Worm (Caenorhabditis elegans): Measurements from ENCODE around the gene Y51A2B.4.

Gene Y51A2B.4

ce11 chrV:18359888-18360287 lies 29.1 kb downstream of the Y51A2B.4 start, which contains the start of gene C08E8.5:
Gene C08E8.5 (minus strand): TSS chrV:18359988.
- TF ChIP-seq snpc-1.1 (tag; optimal IDR thresholded peaks at IDR 0.05; ENCODE audit: insufficient read depth): no peak
- TF ChIP-seq hrde-1 (tag; optimal IDR thresholded peaks at IDR 0.05; ENCODE audit: borderline replicate concordance): no peak
- TF ChIP-seq egl-18 (GFP tag; IDR thresholded peaks at IDR 0.05): no peak
- TF ChIP-seq die-1 (tag; optimal IDR thresholded peaks at IDR 0.05): no peak
- no peak for TF ChIP-seq F33H1.4 (GFP tag; IDR thresholded peaks at IDR 0.05)
- TF ChIP-seq Y95B8A.8 (GFP tag; IDR thresholded peaks at IDR 0.05): no peak
- TF ChIP-seq F55B11.4 (tag; optimal IDR thresholded peaks at IDR 0.05; ENCODE audit: borderline replicate concordance, insufficient read depth): no peak
- TF ChIP-seq ztf-18 (tag; optimal IDR thresholded peaks at IDR 0.05): no peak

ce11 chrV:18355742-18356141 lies 33.2 kb downstream of the Y51A2B.4 start, which contains the start of gene C08E8.2:
Gene C08E8.2 (minus strand): TSS chrV:18355842.
- TF ChIP-seq madf-3 (GFP tag; IDR thresholded peaks at IDR 0.05) (no peak), madf-8 (GFP tag; conservative IDR thresholded peaks at IDR 0.05) (no peak), attf-3 (GFP tag; conservative IDR thresholded peaks at IDR 0.05) (no peak), hrde-1 (tag; optimal IDR thresholded peaks at IDR 0.05; ENCODE audit: borderline replicate concordance) (no peak), egl-44 (GFP tag; IDR thresholded peaks at IDR 0.05) (no peak), F55B11.4 (tag; optimal IDR thresholded peaks at IDR 0.05; ENCODE audit: borderline replicate concordance, insufficient read depth) (no peak)

- no peak for TF ChIP-seq egrh-3 (GFP tag; IDR thresholded peaks at IDR 0.05)
- TF ChIP-seq rec-8 (tag; optimal IDR thresholded peaks at IDR 0.05): no peak
- TF ChIP-seq F10E7.11 (tag; optimal IDR thresholded peaks at IDR 0.05): no peak
- TF ChIP-seq nhr-120 (GFP tag; IDR thresholded peaks at IDR 0.05): no peak
Observed at ce11 chrV:18354299-18354698, 34.6 kb downstream of the Y51A2B.4 start.

- TF ChIP-seq ama-1 (optimal IDR thresholded peaks at IDR 0.05) (no peak), ama-1 (GFP tag; optimal IDR thresholded peaks at IDR 0.05) (no peak), pha-4 (tag; optimal IDR thresholded peaks at IDR 0.05) (no peak), ceh-91 (GFP tag; IDR thresholded peaks at IDR 0.05) (no peak), hmg-20 (GFP tag; IDR thresholded peaks at IDR 0.05) (no peak), hlh-12 (tag; optimal IDR thresholded peaks at IDR 0.05) (no peak)
Observed at ce11 chrV:18350721-18351120, 38.2 kb downstream of the Y51A2B.4 start, which contains the start of gene C08E8.11. Gene C08E8.11 (plus strand): TSS chrV:18351021.

ce11 chrV:18350046-18350445 lies 38.9 kb downstream of the Y51A2B.4 start, which contains the start of gene C08E8.3:
Gene C08E8.3 (plus strand): TSS chrV:18350129.
- TF ChIP-seq nfyb-1 (GFP tag; IDR thresholded peaks at IDR 0.05) (0 out of 2 replicates have a peak, but pooled peaks have one; percentile 10), ekl-4 (GFP tag; IDR thresholded peaks at IDR 0.05) (no peak)

- TF ChIP-seq lin-40 (tag; optimal IDR thresholded peaks at IDR 0.05) (no peak), dox-1 (GFP tag; IDR thresholded peaks at IDR 0.05) (peak; percentile 88), cebp-1 (GFP tag; IDR thresholded peaks at IDR 0.05) (peak; percentile 25; the same call in 1 of the 2 replicates), cebp-1 (tag; optimal IDR thresholded peaks at IDR 0.05) (peak; percentile 77), dpl-1 (GFP tag; optimal IDR thresholded peaks at IDR 0.05) (no peak), let-526 (GFP tag; IDR thresholded peaks at IDR 0.05) (0 out of 2 replicates have a peak, but pooled peaks have one; percentile 13), nhr-80 (tag; optimal IDR thresholded peaks at IDR 0.05) (peak; percentile 99), F57A8.1 (GFP tag; optimal IDR thresholded peaks at IDR 0.05) (no peak), ceh-91 (GFP tag; IDR thresholded peaks at IDR 0.05) (no peak), F57C9.4 (tag; optimal IDR thresholded peaks at IDR 0.05) (no peak), mcd-1 (GFP tag; IDR thresholded peaks at IDR 0.05) (peak; percentile 53), chd-7 (tag; optimal IDR thresholded peaks at IDR 0.05) (peak; percentile 55), repo-1 (tag; optimal IDR thresholded peaks at IDR 0.05) (peak; percentile 13), ztf-26 (tag; optimal IDR thresholded peaks at IDR 0.05) (peak; percentile 79), atf-7 (tag; optimal IDR thresholded peaks at IDR 0.05) (peak; percentile 94), ets-4 (GFP tag; optimal IDR thresholded peaks at IDR 0.05) (peak; percentile 99), let-607 (tag; optimal IDR thresholded peaks at IDR 0.05) (peak; percentile 22 to 76), ztf-22 (GFP tag; optimal IDR thresholded peaks at IDR 0.05) (peak; percentile 96)
Observed at ce11 chrV:18346080-18346479, 42.9 kb downstream of the Y51A2B.4 start.
